Fruit fly (Drosophila melanogaster): Measurements from ENCODE around the gene CG13698.
A peak's percentile ranks its signal among the peaks of the same experiment; 100 is the strongest.

The CG13698 gene

dm6 chr3L:18109459-18109863 lies 3.5 kb upstream of the CG13698 start, which contains the start of the genes Polr3D and mus304 (continued):
- no peak for TF ChIP-seq CG12299 (tag; optimal IDR thresholded peaks at IDR 0.05)
- TF ChIP-seq CG10565 (GFP tag; optimal IDR thresholded peaks at IDR 0.05): no peak
- TF ChIP-seq ranshi (GFP tag; IDR thresholded peaks at IDR 0.05): no peak
- no peak for TF ChIP-seq eve (GFP tag; optimal IDR thresholded peaks at IDR 0.05)
- no peak for TF ChIP-seq CG12942 (GFP tag; optimal IDR thresholded peaks at IDR 0.05)
- TF ChIP-seq psq (GFP tag; optimal IDR thresholded peaks at IDR 0.05): no peak
- TF ChIP-seq CG11398 (GFP tag; optimal IDR thresholded peaks at IDR 0.05): no peak
- no peak for TF ChIP-seq fd64A (GFP tag; optimal IDR thresholded peaks at IDR 0.05)
- peak; percentile 49 for TF ChIP-seq phol (tag; optimal IDR thresholded peaks at IDR 0.05)
- no peak for TF ChIP-seq yki (optimal IDR thresholded peaks at IDR 0.05)
- TF ChIP-seq CG3838 (GFP tag; optimal IDR thresholded peaks at IDR 0.05): no peak
- no peak for TF ChIP-seq h (optimal IDR thresholded peaks at IDR 0.05)
- peak; percentile 21 for TF ChIP-seq Antp (GFP tag; optimal IDR thresholded peaks at IDR 0.05)
- no peak for TF ChIP-seq crc (GFP tag; optimal IDR thresholded peaks at IDR 0.05)
- TF ChIP-seq CG7928 (GFP tag; optimal IDR thresholded peaks at IDR 0.05): no peak
- TF ChIP-seq CG9876 (GFP tag; optimal IDR thresholded peaks at IDR 0.05): no peak
- TF ChIP-seq sima (GFP tag; optimal IDR thresholded peaks at IDR 0.05): no peak
- no peak for TF ChIP-seq odd (GFP tag; optimal IDR thresholded peaks at IDR 0.05)
- TF ChIP-seq Sin3A (optimal IDR thresholded peaks at IDR 0.05): peak; percentile 88
- no peak for TF ChIP-seq TFAM (GFP tag; optimal IDR thresholded peaks at IDR 0.05)
- TF ChIP-seq CG8281 (tag; optimal IDR thresholded peaks at IDR 0.05): no peak
- TF ChIP-seq HLHmδ (GFP tag; optimal IDR thresholded peaks at IDR 0.05): no peak
- no peak for TF ChIP-seq D (optimal IDR thresholded peaks at IDR 0.05)
- no peak for TF ChIP-seq D (GFP tag; optimal IDR thresholded peaks at IDR 0.05)
- TF ChIP-seq Hr3 (GFP tag; optimal IDR thresholded peaks at IDR 0.05): no peak
- TF ChIP-seq CG7987 (GFP tag; optimal IDR thresholded peaks at IDR 0.05): no peak
- TF ChIP-seq CG3407 (GFP tag; optimal IDR thresholded peaks at IDR 0.05): no peak
- TF ChIP-seq CG17186 (GFP tag; optimal IDR thresholded peaks at IDR 0.05): no peak
- TF ChIP-seq ro (GFP tag; IDR thresholded peaks at IDR 0.05): no peak
- TF ChIP-seq CG1832 (GFP tag; optimal IDR thresholded peaks at IDR 0.05): no peak
- no peak for TF ChIP-seq pho (GFP tag; optimal IDR thresholded peaks at IDR 0.05)
- no peak for TF ChIP-seq al (GFP tag; IDR thresholded peaks at IDR 0.05)
- no peak for TF ChIP-seq CG11723 (GFP tag; optimal IDR thresholded peaks at IDR 0.05)
- no peak for TF ChIP-seq Six4 (GFP tag; optimal IDR thresholded peaks at IDR 0.05)
- no peak for TF ChIP-seq Elba2 (GFP tag; optimal IDR thresholded peaks at IDR 0.05)
- TF ChIP-seq CG17612 (GFP tag; IDR thresholded peaks at IDR 0.05): no peak
- no peak for TF ChIP-seq CG9932 (GFP tag; IDR thresholded peaks at IDR 0.05)
- no peak for TF ChIP-seq CG5245 (GFP tag; optimal IDR thresholded peaks at IDR 0.05)
- no peak for TF ChIP-seq Usf (GFP tag; optimal IDR thresholded peaks at IDR 0.05)
- no peak for TF ChIP-seq MESR4 (GFP tag; optimal IDR thresholded peaks at IDR 0.05)
- peak in 1 of 2 experiments; percentile 3 for TF ChIP-seq Hr51 (GFP tag; optimal IDR thresholded peaks at IDR 0.05)
- no peak for TF ChIP-seq CG17802 (tag; optimal IDR thresholded peaks at IDR 0.05)
- TF ChIP-seq Doc3 (GFP tag; IDR thresholded peaks at IDR 0.05; ENCODE audit: partially characterized antibody): peak; percentile 57; the same call in 2 of the 3 replicates
- TF ChIP-seq klu (GFP tag; IDR thresholded peaks at IDR 0.05): no peak
- TF ChIP-seq CG11456 (GFP tag; IDR thresholded peaks at IDR 0.05): no peak
- no peak for TF ChIP-seq CG2199 (GFP tag; IDR thresholded peaks at IDR 0.05)
- TF ChIP-seq bcd (GFP tag; optimal IDR thresholded peaks at IDR 0.05): no peak
- TF ChIP-seq Aef1 (GFP tag; IDR thresholded peaks at IDR 0.05): no peak
- TF ChIP-seq CG14050 (GFP tag; IDR thresholded peaks at IDR 0.05): no peak
- TF ChIP-seq CG3995 (GFP tag; optimal IDR thresholded peaks at IDR 0.05): peak; percentile 88
- TF ChIP-seq CG8290 (GFP tag; optimal IDR thresholded peaks at IDR 0.05): no peak
- no peak for TF ChIP-seq CG8290 (tag; optimal IDR thresholded peaks at IDR 0.05)
- TF ChIP-seq Dip3 (GFP tag; optimal IDR thresholded peaks at IDR 0.05): no peak
- TF ChIP-seq tna (GFP tag; IDR thresholded peaks at IDR 0.05; ENCODE audit: partially characterized antibody): peak; percentile 26
- no peak for TF ChIP-seq CG4404 (GFP tag; IDR thresholded peaks at IDR 0.05)
